Fruit fly (Drosophila melanogaster): ENCODE measurements around the gene CG34384.
A peak's percentile ranks its signal among the peaks of the same experiment; 100 is the strongest.

Gene CG34384

DNA sequence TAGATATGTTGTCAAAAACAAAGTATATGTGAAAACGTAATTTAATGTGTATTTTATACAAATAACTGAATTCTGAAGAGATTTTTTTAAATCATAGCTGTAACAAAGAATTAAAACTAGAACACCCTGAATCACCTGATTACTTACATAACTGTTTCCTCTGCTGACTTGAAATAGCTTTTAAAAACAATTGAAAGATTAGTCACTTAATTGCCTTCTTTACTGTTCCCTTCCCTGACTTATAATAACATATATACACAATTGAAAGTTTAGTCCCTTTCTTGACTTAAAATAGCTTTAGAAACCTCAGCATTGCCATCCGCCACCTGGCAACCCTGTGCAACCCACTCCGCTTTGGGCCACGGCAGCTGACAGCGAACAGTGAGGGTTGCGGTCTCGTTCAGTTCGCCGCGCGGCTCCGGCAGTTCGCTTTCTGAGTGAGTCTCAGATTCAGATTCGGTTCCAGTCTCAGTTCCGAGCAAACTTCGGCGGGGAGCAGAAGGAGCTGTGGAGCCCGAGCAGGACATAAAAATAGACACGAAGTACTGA is at the start of gene CG34384:
Gene CG34384 (plus strand): TSS at position 381 of the 549 bp plus-strand sequence.
- TF ChIP-seq noc (tag; optimal IDR thresholded peaks at IDR 0.05), result no peak

DNA sequence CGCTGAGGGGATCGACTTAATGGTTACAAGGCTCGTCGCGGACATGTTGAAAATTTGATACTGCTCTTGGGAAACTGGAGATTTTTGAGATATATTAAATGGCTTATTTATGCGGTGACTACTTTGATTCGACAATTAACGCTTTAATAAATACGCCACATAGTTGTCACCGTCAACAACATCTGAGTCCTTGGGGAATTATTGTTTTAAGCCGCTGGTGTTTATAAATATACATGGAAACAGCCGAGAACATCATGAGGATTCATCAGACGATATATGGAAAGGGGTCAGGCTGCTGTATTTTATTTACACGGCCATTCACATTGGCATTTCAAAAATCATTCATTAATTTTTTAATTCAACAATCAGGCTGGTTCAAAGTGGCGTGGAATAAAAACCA is 42.5 kb upstream of the CG34384 start, which contains the start of gene CG11286:
Gene CG11286 (minus strand): TSS at position 101 of the 400 bp plus-strand sequence.
- no peak for TF ChIP-seq noc (tag; optimal IDR thresholded peaks at IDR 0.05)

DNA sequence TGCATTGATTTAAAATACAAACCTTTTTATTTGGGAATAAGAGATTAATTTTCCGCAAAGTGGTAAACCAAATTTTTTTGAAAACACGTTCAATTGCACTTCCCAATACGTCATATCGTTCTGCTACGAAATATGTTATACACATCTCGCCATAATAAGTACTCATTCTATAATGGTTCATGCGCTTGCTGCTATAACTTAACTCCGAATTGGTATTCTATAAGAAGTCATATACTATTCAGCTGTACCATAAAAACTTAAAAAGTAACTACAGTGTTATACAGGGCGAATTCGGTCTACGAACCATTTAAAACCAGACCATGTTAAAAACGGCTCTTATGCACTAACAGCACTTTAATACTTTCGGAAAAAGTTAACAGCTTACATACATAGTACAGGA is 34.5 kb upstream of the CG34384 start:
- TF ChIP-seq noc (tag; optimal IDR thresholded peaks at IDR 0.05), result no peak

DNA sequence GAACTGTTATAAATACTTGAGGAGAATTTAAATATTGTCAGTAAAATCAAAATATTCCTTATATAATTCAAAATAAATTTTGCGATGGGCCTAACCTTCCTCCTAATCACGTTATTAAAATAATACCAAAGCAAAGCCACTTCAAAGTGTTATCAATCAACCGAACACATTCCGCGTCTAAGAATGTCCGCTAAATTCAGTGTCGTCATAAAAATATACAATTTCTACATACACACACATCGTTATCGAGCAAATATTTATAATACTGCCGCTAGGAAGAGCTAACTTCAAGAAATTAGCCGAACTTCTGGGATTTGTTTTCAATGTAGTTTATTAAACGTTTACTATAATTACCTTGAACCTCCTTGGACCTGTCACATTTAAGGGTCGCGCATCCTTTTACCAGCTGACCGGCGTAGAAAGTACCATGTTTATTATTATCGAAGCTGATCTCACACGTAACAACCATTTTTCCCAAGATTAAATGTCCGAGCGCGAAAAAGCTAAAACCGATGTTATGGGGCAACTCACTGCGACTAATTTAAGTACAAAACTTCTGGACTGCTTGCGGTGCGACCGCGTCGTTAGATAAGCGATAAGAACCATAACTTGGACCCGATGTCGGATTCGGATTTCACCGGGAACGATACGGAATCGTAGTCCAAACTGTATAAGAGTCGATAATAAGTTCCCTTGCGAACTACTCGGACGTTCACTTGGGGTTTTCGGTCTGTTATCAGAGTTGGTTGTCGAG is 31.1 kb upstream of the CG34384 start, which contains the start of gene CG18747:
Gene CG18747 (minus strand): TSS at position 514 of the 754 bp plus-strand sequence.
- peak; percentile 11 for TF ChIP-seq noc (tag; optimal IDR thresholded peaks at IDR 0.05)

DNA sequence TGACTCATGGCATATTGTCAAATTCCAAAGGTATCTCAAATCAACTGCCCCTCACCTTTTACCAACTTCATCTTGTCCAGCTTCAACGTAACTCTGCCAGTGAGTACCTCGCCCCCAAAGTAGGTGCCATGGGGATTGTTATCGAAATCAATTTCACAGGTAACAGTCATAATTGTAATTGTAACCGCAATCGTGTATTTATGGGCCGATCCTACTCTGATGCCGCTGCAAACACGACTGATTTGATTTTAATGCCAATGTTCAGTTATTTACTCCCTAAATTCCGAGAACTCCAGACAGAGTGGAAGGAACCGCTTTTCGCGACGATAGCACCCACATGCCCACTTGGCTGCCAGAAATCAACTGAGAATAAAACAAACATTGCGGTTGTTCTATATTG is 28.4 kb upstream of the CG34384 start, which contains the start of gene CG18745:
Gene CG18745 (minus strand): TSS at position 336 of the 400 bp plus-strand sequence.
- peak; percentile 41 for TF ChIP-seq noc (tag; optimal IDR thresholded peaks at IDR 0.05)

DNA sequence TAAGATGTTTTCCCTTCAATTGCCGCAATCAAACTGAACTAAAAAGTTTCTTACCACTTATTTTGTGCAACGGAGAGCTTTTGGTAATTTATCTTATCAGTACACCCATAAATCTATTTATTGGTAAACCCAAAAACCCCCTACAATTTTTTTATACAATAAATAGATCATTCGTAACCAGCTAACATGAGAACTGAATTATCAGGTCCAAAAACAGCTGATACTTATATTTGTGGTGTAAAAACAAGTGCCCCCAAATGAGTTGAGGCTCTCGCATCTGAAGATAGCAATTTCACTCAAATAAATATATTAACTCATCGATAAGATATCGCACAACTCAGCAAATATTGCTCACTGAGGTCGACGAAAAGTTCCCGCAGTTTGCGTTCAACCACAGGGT is 26.3 kb upstream of the CG34384 start, which contains the start of gene CG18748:
Gene CG18748 (minus strand): TSS at position 25 of the 400 bp plus-strand sequence.
- peak; percentile 20 for TF ChIP-seq noc (tag; optimal IDR thresholded peaks at IDR 0.05)

DNA sequence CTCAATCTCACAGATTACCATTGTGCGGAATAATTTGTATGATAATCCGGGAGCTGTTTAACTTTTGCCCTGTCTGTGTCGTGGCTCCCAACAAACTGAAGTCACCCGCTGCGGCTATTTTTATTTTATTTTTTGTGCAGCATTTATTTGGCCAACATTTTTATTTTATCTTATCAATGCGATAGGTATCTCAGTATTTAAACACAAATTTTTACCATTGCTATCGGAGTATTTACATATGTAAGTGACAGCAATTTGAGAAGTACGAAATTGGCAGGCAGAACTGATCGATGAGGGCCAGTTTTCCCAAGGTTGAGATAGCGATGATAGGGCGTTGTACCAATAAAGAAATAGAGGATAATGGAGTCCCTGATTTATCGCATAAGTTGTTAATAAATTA is 24.1 kb upstream of the CG34384 start, which contains the start of gene CG18746:
Gene CG18746 (minus strand): TSS at position 101 of the 400 bp plus-strand sequence.
- no peak for TF ChIP-seq noc (tag; optimal IDR thresholded peaks at IDR 0.05)

DNA sequence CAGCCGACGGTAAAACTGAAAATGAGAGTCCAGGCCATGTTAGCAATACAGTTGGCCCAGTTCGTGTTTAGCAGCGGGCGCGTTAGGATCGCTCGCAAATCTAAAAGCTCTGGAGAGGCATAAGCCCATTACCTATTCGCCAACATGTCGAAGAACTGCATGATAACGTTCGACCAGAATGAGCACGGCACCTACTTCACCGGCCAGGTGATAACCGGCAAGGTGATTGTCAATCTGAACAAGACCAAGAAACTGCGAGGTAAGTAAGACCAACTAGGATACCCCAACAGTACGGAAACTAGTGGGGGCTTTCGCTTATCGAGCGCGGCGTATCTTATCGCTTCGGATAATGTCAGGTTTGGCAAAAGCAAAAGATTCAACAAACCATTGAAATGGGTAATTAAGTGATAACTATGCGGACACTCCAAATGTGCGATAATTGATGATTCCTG is 23.6 kb upstream of the CG34384 start, which contains the start of gene CG10086:
Gene CG10086 (plus strand): TSS at position 51 of the 452 bp plus-strand sequence.
- peak; percentile 44 for TF ChIP-seq noc (tag; optimal IDR thresholded peaks at IDR 0.05)

DNA sequence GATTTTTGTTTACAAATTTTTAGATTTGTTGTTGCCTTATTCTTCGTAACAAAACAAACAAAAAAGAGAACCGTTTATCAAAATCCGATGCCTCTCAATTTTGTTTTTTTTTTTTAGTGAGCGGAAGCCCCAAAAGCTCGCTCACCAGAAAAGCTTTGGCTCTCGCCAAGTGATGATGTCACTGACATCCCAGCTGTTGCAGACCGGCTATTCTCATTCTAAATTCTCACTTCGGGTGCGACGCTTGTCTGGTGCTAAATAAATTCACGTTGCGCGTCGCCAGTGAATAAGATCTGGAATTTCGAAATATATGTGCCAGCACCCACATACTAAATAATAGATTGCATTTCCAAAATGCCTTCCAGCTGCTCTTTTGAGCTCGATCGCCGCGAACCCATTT is 20.3 kb upstream of the CG34384 start, which contains the start of gene CG2641:
Gene CG2641 (plus strand): TSS at position 215 of the 400 bp plus-strand sequence.
- peak; percentile 17 for TF ChIP-seq noc (tag; optimal IDR thresholded peaks at IDR 0.05)

DNA sequence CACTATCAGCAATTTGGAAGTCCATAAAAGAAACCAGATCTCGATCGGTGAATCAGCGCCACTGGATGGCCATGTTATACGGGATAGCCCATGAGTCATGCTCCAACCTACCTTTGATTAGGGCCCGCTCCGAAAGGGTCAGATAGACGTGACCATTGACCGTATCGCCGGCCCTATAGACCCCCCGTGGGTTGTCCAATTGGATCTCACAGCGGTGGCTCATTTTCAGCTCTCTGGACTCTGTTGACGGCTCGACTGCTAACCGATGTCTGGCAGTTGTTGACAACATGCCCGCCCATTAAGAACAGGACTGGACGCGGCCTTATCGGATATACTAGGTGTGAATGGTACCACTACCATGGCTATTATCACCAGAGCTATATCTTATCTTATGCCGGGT is 15.6 kb upstream of the CG34384 start, which contains the start of gene CG18744:
Gene CG18744 (minus strand): TSS at position 247 of the 400 bp plus-strand sequence.
- TF ChIP-seq noc (tag; optimal IDR thresholded peaks at IDR 0.05), result peak; percentile 19

DNA sequence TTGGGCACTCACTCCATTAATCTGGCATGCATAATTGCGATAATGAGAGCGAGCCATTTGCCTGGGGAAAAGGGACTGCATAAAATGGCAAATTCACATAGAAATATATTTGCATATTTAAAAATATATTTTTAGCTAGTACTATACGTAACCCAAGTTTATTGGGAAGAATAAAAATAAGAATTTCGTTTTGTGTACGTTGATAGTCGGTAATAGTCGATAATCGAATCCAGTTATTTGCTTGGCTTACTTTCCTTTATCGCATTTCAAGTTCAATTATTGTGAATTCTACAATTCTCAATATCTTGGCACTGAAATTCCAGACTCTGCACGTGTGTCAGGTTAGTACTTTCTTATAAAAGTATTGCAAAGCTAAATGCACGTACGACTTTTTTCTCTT is 11.5 kb upstream of the CG34384 start, which contains the start of gene CG3014:
Gene CG3014 (minus strand): TSS at position 101 of the 400 bp plus-strand sequence.
- TF ChIP-seq noc (tag; optimal IDR thresholded peaks at IDR 0.05), result no peak

DNA sequence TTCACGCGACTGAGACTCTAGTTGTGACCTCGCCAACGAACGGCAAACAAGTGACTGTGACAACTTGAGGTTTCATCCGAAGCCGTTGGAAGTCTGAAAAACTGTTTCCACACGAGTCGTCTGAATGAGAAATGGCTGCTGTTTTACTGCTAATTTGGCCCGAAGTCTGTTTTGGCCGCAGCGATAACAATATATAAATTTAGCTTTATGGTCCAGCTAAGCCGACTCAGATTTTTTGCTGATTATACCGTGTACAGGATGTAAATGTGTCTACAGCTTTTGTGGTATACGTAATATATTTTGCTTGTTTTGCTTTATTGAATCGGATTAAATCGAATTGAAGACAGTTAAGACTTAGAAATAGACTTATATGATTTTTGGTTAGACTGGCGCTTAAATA is 9.8 kb upstream of the CG34384 start, which contains the start of gene CG18268:
Gene CG18268 (minus strand): TSS at position 101 of the 400 bp plus-strand sequence.
- TF ChIP-seq noc (tag; optimal IDR thresholded peaks at IDR 0.05), result peak; percentile 36

DNA sequence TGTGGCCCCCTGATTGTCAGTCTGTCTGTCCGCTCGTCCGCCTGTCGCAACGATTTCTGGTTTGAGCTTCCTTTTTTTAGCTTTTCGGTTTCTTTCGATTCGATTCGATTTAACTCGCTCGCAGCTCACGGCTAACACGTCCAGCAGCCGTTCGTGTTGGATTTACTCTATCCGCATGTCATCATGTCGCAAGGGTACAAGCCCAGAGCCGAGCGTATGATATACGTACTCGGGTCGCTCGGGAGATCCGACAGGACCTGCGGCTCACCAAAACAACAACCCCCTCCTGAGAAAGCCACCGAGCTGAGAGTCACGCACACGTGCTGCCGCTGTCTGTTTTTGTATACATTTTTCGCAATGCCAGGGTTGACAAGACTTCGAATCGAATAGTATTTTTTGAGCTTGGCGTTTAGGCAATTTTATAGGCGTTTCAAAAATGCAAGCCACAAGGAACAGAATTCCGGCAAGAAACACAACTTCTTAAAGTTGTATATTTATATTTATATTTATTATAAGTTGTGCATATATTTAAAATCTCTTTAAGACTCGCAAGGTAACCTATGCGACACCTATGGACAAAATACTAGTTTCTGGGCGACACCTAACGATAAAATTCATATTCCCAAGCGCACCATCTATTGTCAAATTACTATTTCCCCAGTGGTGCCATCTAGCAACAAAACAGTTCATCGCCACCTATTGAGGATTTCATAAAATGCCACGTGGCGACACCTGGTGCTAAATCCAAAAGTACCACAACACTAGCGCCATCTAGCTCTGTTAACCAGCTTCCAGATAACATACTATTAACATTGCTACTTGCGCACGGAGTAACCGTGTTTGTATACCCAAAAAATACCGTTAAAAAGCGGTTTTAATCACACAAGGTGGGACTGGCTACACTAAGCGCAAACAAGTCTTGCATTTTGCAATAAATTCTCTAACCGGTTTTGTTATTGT is 4.2 kb upstream of the CG34384 start, which contains the start of the genes CG2993 and sgll:
Gene CG2993 (minus strand): TSS at position 353 of the 960 bp plus-strand sequence.
Gene sgll (plus strand): TSS at position 871 of the 960 bp plus-strand sequence.
- TF ChIP-seq noc (tag; optimal IDR thresholded peaks at IDR 0.05), result no peak

DNA sequence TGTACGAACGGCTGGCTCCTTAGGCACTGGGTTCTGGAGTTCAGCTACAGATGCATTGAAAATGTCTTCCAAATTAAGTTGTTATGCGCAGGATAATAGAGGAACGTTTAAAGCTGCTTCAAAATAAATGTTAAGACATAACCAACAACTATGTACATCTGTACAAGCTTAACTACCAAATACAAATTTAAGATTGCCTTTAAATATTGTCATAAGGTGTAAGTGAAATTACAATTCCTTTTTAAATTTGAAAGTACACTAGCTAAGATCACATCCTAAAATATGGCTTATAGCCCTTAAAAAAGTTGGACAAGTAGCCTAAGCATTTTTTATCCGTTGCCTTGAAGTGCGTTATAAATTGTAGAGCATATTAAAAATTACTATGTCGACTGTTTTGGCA is 2.6 kb upstream of the CG34384 start, which contains the start of gene CG31473:
Gene CG31473 (plus strand): TSS at position 301 of the 400 bp plus-strand sequence.
- TF ChIP-seq noc (tag; optimal IDR thresholded peaks at IDR 0.05), result no peak

DNA sequence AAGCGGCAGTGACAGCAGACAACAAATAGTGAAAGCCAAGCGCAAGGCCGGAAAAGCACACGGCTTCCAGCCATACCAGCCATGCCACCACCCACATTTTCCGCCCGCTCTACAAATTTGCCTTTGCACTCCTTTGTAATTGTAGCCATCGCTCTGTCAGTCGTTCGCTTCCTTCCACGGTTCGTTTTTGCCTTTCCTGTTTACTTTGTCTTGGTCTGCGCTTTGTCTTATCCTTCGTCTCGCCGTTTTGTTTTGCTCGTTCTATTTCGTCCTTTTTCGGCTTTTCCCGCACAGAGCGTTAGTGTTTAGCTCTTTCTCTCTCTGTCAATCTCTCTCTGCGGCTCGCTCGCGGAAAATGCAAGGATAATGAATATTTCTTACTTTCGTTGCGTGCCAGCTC is 643 bp upstream of the CG34384 start:
- TF ChIP-seq noc (tag; optimal IDR thresholded peaks at IDR 0.05), result no peak
